Fruit fly (Drosophila melanogaster): ENCODE measurements around the gene CG4669.

CG4669 gene

DNA sequence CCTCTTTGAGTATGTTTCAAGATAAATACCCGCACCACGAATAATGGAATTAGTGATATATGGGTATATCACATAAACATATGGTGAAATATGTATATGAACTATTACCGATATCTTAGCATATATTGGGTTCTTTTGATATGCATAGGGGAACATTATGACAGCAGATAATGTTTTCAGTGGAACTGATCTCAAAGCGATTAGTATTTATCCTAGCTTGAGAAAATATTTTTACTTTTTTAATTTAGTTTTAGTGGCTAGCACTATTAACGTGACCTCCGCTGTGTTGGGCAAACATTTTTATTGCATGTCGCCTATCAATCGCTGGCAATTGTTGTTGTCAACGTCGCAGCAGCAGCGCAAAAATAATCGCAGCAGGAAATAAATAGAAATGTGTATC, 45.9 kb upstream of the CG4669 start (continued):
- TF ChIP-seq hbn (GFP tag; IDR thresholded peaks at IDR 0.05; ENCODE audit: partially characterized antibody) (no peak), Fer1 (GFP tag; optimal IDR thresholded peaks at IDR 0.05) (peak; percentile 9), pb (GFP tag; optimal IDR thresholded peaks at IDR 0.05) (no peak), pan (optimal IDR thresholded peaks at IDR 0.05) (no peak), pan (GFP tag; optimal IDR thresholded peaks at IDR 0.05 in 1 of 2, IDR thresholded peaks at IDR 0.05 in 1 of 2) (no peak), CG3838 (GFP tag; optimal IDR thresholded peaks at IDR 0.05) (no peak), CG2116 (GFP tag; optimal IDR thresholded peaks at IDR 0.05) (no peak), CG10366 (GFP tag; IDR thresholded peaks at IDR 0.05) (no peak; the same call in 1 of the 2 replicates), bowl (GFP tag; IDR thresholded peaks at IDR 0.05) (no peak), Med (GFP tag) (no peak), Awh (GFP tag; IDR thresholded peaks at IDR 0.05) (no peak), Xbp1 (GFP tag; optimal IDR thresholded peaks at IDR 0.05) (peak; percentile 8), CG9215 (GFP tag; IDR thresholded peaks at IDR 0.05) (no peak), tap (tag; optimal IDR thresholded peaks at IDR 0.05) (no peak), Lim3 (GFP tag; IDR thresholded peaks at IDR 0.05) (no peak), abd-A (tag; optimal IDR thresholded peaks at IDR 0.05) (no peak), NC2α (GFP tag; optimal IDR thresholded peaks at IDR 0.05) (no peak), gcm2 (GFP tag; optimal IDR thresholded peaks at IDR 0.05) (no peak), emc (GFP tag; optimal IDR thresholded peaks at IDR 0.05) (no peak), zfh1 (GFP tag; IDR thresholded peaks at IDR 0.05) (no peak), CG8388 (GFP tag; optimal IDR thresholded peaks at IDR 0.05) (no peak), CG16779 (GFP tag; IDR thresholded peaks at IDR 0.05) (no peak), CG6791 (GFP tag; IDR thresholded peaks at IDR 0.05; ENCODE audit: partially characterized antibody) (no peak), CG10654 (GFP tag; optimal IDR thresholded peaks at IDR 0.05) (no peak), exex (tag; optimal IDR thresholded peaks at IDR 0.05) (no peak), CG10979 (tag; optimal IDR thresholded peaks at IDR 0.05) (peak; percentile 14), dati (GFP tag; IDR thresholded peaks at IDR 0.05) (no peak), CG1602 (GFP tag; optimal IDR thresholded peaks at IDR 0.05) (peak; percentile 18), slou (GFP tag; optimal IDR thresholded peaks at IDR 0.05) (no peak), CG31388 (GFP tag; optimal IDR thresholded peaks at IDR 0.05) (no peak), tio (GFP tag; optimal IDR thresholded peaks at IDR 0.05) (peak; percentile 43), CG9437 (GFP tag; optimal IDR thresholded peaks at IDR 0.05) (peak; percentile 0), Xrp1 (GFP tag; IDR thresholded peaks at IDR 0.05) (peak; percentile 31; the same call in 1 of the 2 replicates), lbe (GFP tag; optimal IDR thresholded peaks at IDR 0.05) (no peak), fu2 (GFP tag; optimal IDR thresholded peaks at IDR 0.05) (no peak), CG15073 (GFP tag; optimal IDR thresholded peaks at IDR 0.05) (no peak), hth (optimal IDR thresholded peaks at IDR 0.05) (no peak), CG31365 (tag; optimal IDR thresholded peaks at IDR 0.05) (no peak), ac (GFP tag; optimal IDR thresholded peaks at IDR 0.05) (no peak), jumu (GFP tag; optimal IDR thresholded peaks at IDR 0.05) (no peak), bsh (GFP tag; optimal IDR thresholded peaks at IDR 0.05) (peak; percentile 33 to 53), CG17912 (GFP tag; optimal IDR thresholded peaks at IDR 0.05) (no peak), CG4360 (GFP tag; IDR thresholded peaks at IDR 0.05) (no peak), shn (GFP tag; optimal IDR thresholded peaks at IDR 0.05) (no peak), chif (GFP tag; optimal IDR thresholded peaks at IDR 0.05) (no peak), Usf (GFP tag; optimal IDR thresholded peaks at IDR 0.05) (no peak), CG11696 (GFP tag; IDR thresholded peaks at IDR 0.05) (no peak), Taf1 (GFP tag; IDR thresholded peaks at IDR 0.05) (no peak), bab2 (GFP tag; optimal IDR thresholded peaks at IDR 0.05) (no peak), CG3065 (GFP tag; optimal IDR thresholded peaks at IDR 0.05) (no peak), nom (GFP tag; optimal IDR thresholded peaks at IDR 0.05) (no peak), CG1603 (tag; optimal IDR thresholded peaks at IDR 0.05) (peak; percentile 12), Oaz (GFP tag; IDR thresholded peaks at IDR 0.05) (no peak)

Data from whole organism, embryonic.